Fruit fly (Drosophila melanogaster): ENCODE measurements around the gene meng.

Gene meng

dm6 chr2L:6700742-6701141 lies 41.6 kb upstream of the meng start (continued):
- no peak for TF ChIP-seq ap (GFP tag; IDR thresholded peaks at IDR 0.05)
- TF ChIP-seq HmgZ (tag; optimal IDR thresholded peaks at IDR 0.05) = no peak
- TF ChIP-seq CG12659 (GFP tag; optimal IDR thresholded peaks at IDR 0.05) = peak; percentile 10
- TF ChIP-seq slbo (GFP tag; IDR thresholded peaks at IDR 0.05) = no peak
- TF ChIP-seq bcd (GFP tag; optimal IDR thresholded peaks at IDR 0.05) = peak; percentile 3
- TF ChIP-seq Pdp1 (GFP tag; optimal IDR thresholded peaks at IDR 0.05) = peak in 1 of 2 experiments; percentile 49
- no peak for TF ChIP-seq CTCF (GFP tag; optimal IDR thresholded peaks at IDR 0.05)
- no peak for TF ChIP-seq Abd-B (GFP tag; optimal IDR thresholded peaks at IDR 0.05)
- no peak for TF ChIP-seq tin (GFP tag; optimal IDR thresholded peaks at IDR 0.05)
- peak; percentile 4 for TF ChIP-seq CG10654 (GFP tag; optimal IDR thresholded peaks at IDR 0.05)
- TF ChIP-seq ci (GFP tag; IDR thresholded peaks at IDR 0.05) = peak; percentile 67; the same call in 2 of the 3 replicates
- TF ChIP-seq kay (GFP tag; optimal IDR thresholded peaks at IDR 0.05) = no peak
- no peak for TF ChIP-seq dati (GFP tag; IDR thresholded peaks at IDR 0.05)
- TF ChIP-seq CG16815 (GFP tag; optimal IDR thresholded peaks at IDR 0.05) = no peak
- TF ChIP-seq abd-A (tag; optimal IDR thresholded peaks at IDR 0.05) = no peak
- TF ChIP-seq CG11085 (GFP tag; IDR thresholded peaks at IDR 0.05) = no peak
- TF ChIP-seq gsb (GFP tag; IDR thresholded peaks at IDR 0.05) = no peak
- peak; percentile 91 for TF ChIP-seq CG15696 (tag; optimal IDR thresholded peaks at IDR 0.05)
- TF ChIP-seq wdn (GFP tag; IDR thresholded peaks at IDR 0.05) = no peak
- no peak for TF ChIP-seq croc (GFP tag; conservative IDR thresholded peaks at IDR 0.05)
- TF ChIP-seq CG11696 (GFP tag; IDR thresholded peaks at IDR 0.05) = no peak
- TF ChIP-seq CG1647 (GFP tag; optimal IDR thresholded peaks at IDR 0.05) = no peak
- TF ChIP-seq bab2 (GFP tag; optimal IDR thresholded peaks at IDR 0.05) = peak; percentile 54
- TF ChIP-seq CG8281 (tag; optimal IDR thresholded peaks at IDR 0.05) = peak; percentile 9
- TF ChIP-seq HLHmδ (GFP tag; optimal IDR thresholded peaks at IDR 0.05) = peak; percentile 2
- TF ChIP-seq CG8089 (GFP tag; optimal IDR thresholded peaks at IDR 0.05) = peak; percentile 66
- TF ChIP-seq CG9817 (tag; optimal IDR thresholded peaks at IDR 0.05) = no peak
- TF ChIP-seq chif (GFP tag; optimal IDR thresholded peaks at IDR 0.05) = peak; percentile 36
- peak; percentile 48 for TF ChIP-seq her (GFP tag; optimal IDR thresholded peaks at IDR 0.05)
- no peak for TF ChIP-seq CG15601 (tag; optimal IDR thresholded peaks at IDR 0.05)
- no peak for TF ChIP-seq jumu (GFP tag; optimal IDR thresholded peaks at IDR 0.05)
- peak; percentile 54 for TF ChIP-seq NC2β (GFP tag; optimal IDR thresholded peaks at IDR 0.05)
- TF ChIP-seq CG30020 (tag; optimal IDR thresholded peaks at IDR 0.05) = no peak
- TF ChIP-seq HLH3B (GFP tag; IDR thresholded peaks at IDR 0.05) = no peak
- no peak for TF ChIP-seq CG6854 (GFP tag; optimal IDR thresholded peaks at IDR 0.05)
- TF ChIP-seq Bteb2 (GFP tag; optimal IDR thresholded peaks at IDR 0.05) = no peak
- TF ChIP-seq Myb (GFP tag; optimal IDR thresholded peaks at IDR 0.05) = no peak
- no peak for TF ChIP-seq CG13624 (GFP tag; optimal IDR thresholded peaks at IDR 0.05)
- no peak for TF ChIP-seq trh (GFP tag; optimal IDR thresholded peaks at IDR 0.05)
- no peak for TF ChIP-seq pho (GFP tag; optimal IDR thresholded peaks at IDR 0.05)
- TF ChIP-seq CG6683 (GFP tag; optimal IDR thresholded peaks at IDR 0.05) = no peak
- TF ChIP-seq scrt (GFP tag; optimal IDR thresholded peaks at IDR 0.05) = no peak
- TF ChIP-seq CG9727 (GFP tag; optimal IDR thresholded peaks at IDR 0.05) = peak; percentile 85
- TF ChIP-seq ems (GFP tag; optimal IDR thresholded peaks at IDR 0.05) = no peak
- TF ChIP-seq CG13424 (tag; optimal IDR thresholded peaks at IDR 0.05) = no peak
- TF ChIP-seq CG8359 (GFP tag; optimal IDR thresholded peaks at IDR 0.05; ENCODE audit: borderline replicate concordance) = peak; percentile 34
- TF ChIP-seq fd102C (GFP tag; optimal IDR thresholded peaks at IDR 0.05) = peak; percentile 99
- TF ChIP-seq Atf6 (GFP tag; IDR thresholded peaks at IDR 0.05) = no peak
- no peak for TF ChIP-seq row (GFP tag; IDR thresholded peaks at IDR 0.05)
- no peak for TF ChIP-seq hb (GFP tag; IDR thresholded peaks at IDR 0.05; ENCODE audit: partially characterized antibody)
- TF ChIP-seq stc (GFP tag; IDR thresholded peaks at IDR 0.05) = no peak
- no peak for TF ChIP-seq zfh2 (GFP tag; optimal IDR thresholded peaks at IDR 0.05)
- TF ChIP-seq Max (GFP tag; optimal IDR thresholded peaks at IDR 0.05) = no peak
